Worm (Caenorhabditis elegans) whole organism, young adult: Measurements from ENCODE around the gene ZK813.2.

Source experiments
- B0019.2 ChIP-seq: fragments of 200-800 bp; sonication (Bioruptor generic); conservative IDR thresholded peaks from 2 replicates; pipeline ENCODE4 v1.3.6; 2022; ENCODE audit warnings: missing genetic modification reagents, missing genetic modification characterization, missing compliant biosample characterization
- B0035.1 ChIP-seq: sonication (generic microtip); optimal IDR thresholded peaks from 2 replicates; lab custom pipeline; 2016; ENCODE audit warnings: missing genetic modification characterization, mild to moderate bottlenecking, missing compliant biosample characterization, missing genotype, missing genetic modification reagents
- C06A6.2 ChIP-seq: fragments of 200-800 bp; sonication (Bioruptor generic); conservative IDR thresholded peaks from 2 replicates; pipeline ENCODE4 v1.3.6; 2022; ENCODE audit warnings: missing genetic modification characterization, missing compliant biosample characterization
- D2030.7 ChIP-seq: fragments of 200-800 bp; sonication (Bioruptor generic); IDR thresholded peaks from 2 replicates; pipeline ENCODE4 v1.3.6; 2022; ENCODE audit warnings: missing genetic modification reagents, missing genetic modification characterization, missing compliant biosample characterization
- F10E7.11 ChIP-seq: sonication (generic microtip); optimal IDR thresholded peaks from 2 replicates; lab custom pipeline; 2017; ENCODE audit warnings: mild to moderate bottlenecking, missing genetic modification characterization, moderate library complexity, missing compliant biosample characterization
- F22D6.2 ChIP-seq: sonication (generic microtip); optimal IDR thresholded peaks from 2 replicates; lab custom pipeline; 2016; ENCODE audit warnings: mild to moderate bottlenecking, missing genetic modification characterization, missing compliant biosample characterization
- F37B4.10 ChIP-seq: fragments of 200-800 bp; sonication (Bioruptor generic); IDR thresholded peaks from 2 replicates; pipeline ENCODE4 v1.3.6; 2022; ENCODE audit warnings: missing genetic modification characterization, missing compliant biosample characterization
- F52B5.7 ChIP-seq: sonication (generic microtip); optimal IDR thresholded peaks from 2 replicates; lab custom pipeline; 2016; ENCODE audit warnings: mild to moderate bottlenecking, missing genetic modification characterization, missing compliant biosample characterization
- T26A5.8 ChIP-seq: sonication (generic microtip); optimal IDR thresholded peaks from 2 replicates; lab custom pipeline; 2016; ENCODE audit warnings: missing genetic modification characterization, missing compliant biosample characterization
- Y67H2A.10 ChIP-seq: fragments of 200-800 bp; sonication (Bioruptor generic); conservative IDR thresholded peaks from 2 replicates; pipeline ENCODE4 v1.3.6; 2022; ENCODE audit warnings: missing genetic modification reagents, missing genetic modification characterization, missing compliant biosample characterization
- Y95B8A.8 ChIP-seq: fragments of 200-800 bp; sonication (Bioruptor generic); IDR thresholded peaks from 2 replicates; pipeline ENCODE4 v1.3.6; 2022; ENCODE audit warnings: missing genetic modification reagents, missing genetic modification characterization, missing compliant biosample characterization
- ZK185.1 ChIP-seq: sonication (generic microtip); optimal IDR thresholded peaks from 2 replicates; lab custom pipeline; 2016; ENCODE audit warnings: mild to moderate bottlenecking, missing genetic modification characterization, missing compliant biosample characterization; ENCODE audit not compliant: poor library complexity, severe bottlenecking
- attf-5 ChIP-seq: fragments of 200-800 bp; sonication (Bioruptor generic); optimal IDR thresholded peaks from 2 replicates; lab custom pipeline; 2018; ENCODE audit warnings: mild to moderate bottlenecking, missing genetic modification characterization, missing compliant biosample characterization
- bed-2 ChIP-seq: fragments of 200-800 bp; sonication (Bioruptor generic); IDR thresholded peaks from 2 replicates; pipeline ENCODE4 v1.3.6; 2022; ENCODE audit warnings: missing genetic modification reagents, missing genetic modification characterization, missing compliant biosample characterization
- ceh-100 ChIP-seq: fragments of 200-800 bp; sonication (Bioruptor generic); IDR thresholded peaks from 2 replicates; pipeline ENCODE4 v1.3.6; 2022; ENCODE audit warnings: missing genetic modification reagents, missing genetic modification characterization, missing compliant biosample characterization
- ceh-40 ChIP-seq: fragments of 200-800 bp; sonication (Bioruptor generic); IDR thresholded peaks from 2 replicates; pipeline ENCODE4 v1.3.6; 2022; ENCODE audit warnings: missing genetic modification characterization, missing compliant biosample characterization
- egl-18 ChIP-seq: fragments of 200-800 bp; sonication (Bioruptor generic); IDR thresholded peaks from 2 replicates; pipeline ENCODE4 v1.3.6; 2022; ENCODE audit warnings: missing genetic modification reagents, missing genetic modification characterization, missing compliant biosample characterization
- egl-44 ChIP-seq: fragments of 200-800 bp; sonication (Bioruptor generic); IDR thresholded peaks from 2 replicates; pipeline ENCODE4 v1.3.6; 2022; ENCODE audit warnings: missing genetic modification reagents, missing genetic modification characterization, missing compliant biosample characterization
- gei-17 ChIP-seq: fragments of 200-800 bp; sonication (Bioruptor generic); optimal IDR thresholded peaks from 2 replicates; lab custom pipeline; 2018; ENCODE audit warnings: mild to moderate bottlenecking, missing genetic modification characterization, missing compliant biosample characterization
- him-1 ChIP-seq: sonication (generic microtip); optimal IDR thresholded peaks from 2 replicates; lab custom pipeline; 2016; ENCODE audit warnings: missing genotype, missing genetic modification reagents, missing genetic modification characterization, missing compliant biosample characterization
- hlh-26 ChIP-seq: fragments of 200-800 bp; sonication (Bioruptor generic); conservative IDR thresholded peaks from 2 replicates; pipeline ENCODE4 v1.3.6; 2022; ENCODE audit warnings: missing genetic modification reagents, missing genetic modification characterization, missing compliant biosample characterization
- hrde-1 ChIP-seq: sonication (generic microtip); optimal IDR thresholded peaks from 2 replicates; lab custom pipeline; 2016; ENCODE audit warnings: missing genetic modification characterization, mild to moderate bottlenecking, missing compliant biosample characterization, moderate library complexity, missing genotype, missing genetic modification reagents, borderline replicate concordance
- let-526 ChIP-seq: fragments of 200-800 bp; sonication (Bioruptor generic); IDR thresholded peaks from 2 replicates; pipeline ENCODE4 v1.3.6; 2022; ENCODE audit warnings: missing genetic modification reagents, missing genetic modification characterization, missing compliant biosample characterization
- lin-35 ChIP-seq, 3 experiments: fragments of 150-350 bp in 2 of 3; sonication (generic microtip) in 1 of 3; optimal IDR thresholded peaks; 2 replicates each; lab custom pipeline; 2014 to 2018; ENCODE audit warnings: missing biosample characterization in 3 of 3, missing genetic modification characterization in 3 of 3, missing genetic modification reagents in 3 of 3
- lsl-1 ChIP-seq: fragments of 200-800 bp; sonication (Bioruptor generic); optimal IDR thresholded peaks from 2 replicates; lab custom pipeline; 2018; ENCODE audit warnings: mild to moderate bottlenecking, missing genetic modification characterization, moderate library complexity, missing compliant biosample characterization
- madf-6 ChIP-seq: fragments of 200-800 bp; sonication (Bioruptor generic); IDR thresholded peaks from 2 replicates; pipeline ENCODE4 v1.3.6; 2022; ENCODE audit warnings: missing genetic modification reagents, missing genetic modification characterization, missing compliant biosample characterization
- mel-28 ChIP-seq: sonication (generic microtip); optimal IDR thresholded peaks from 2 replicates; lab custom pipeline; 2016; ENCODE audit warnings: borderline replicate concordance, mild to moderate bottlenecking, missing genetic modification characterization, missing compliant biosample characterization
- nhr-120 ChIP-seq: fragments of 200-800 bp; sonication (Bioruptor generic); IDR thresholded peaks from 2 replicates; pipeline ENCODE4 v1.3.6; 2022; ENCODE audit warnings: missing genetic modification characterization, missing compliant biosample characterization
- nhr-80 ChIP-seq: sonication (generic microtip); optimal IDR thresholded peaks from 2 replicates; lab custom pipeline; 2016; ENCODE audit warnings: missing genetic modification characterization, missing compliant biosample characterization
- pha-4 ChIP-seq: fragments of 150-350 bp; sonication (generic microtip); optimal IDR thresholded peaks from 2 replicates; lab custom pipeline; 2014; ENCODE audit warnings: missing biosample characterization, missing genetic modification reagents, missing genetic modification characterization
- sptf-2 ChIP-seq: fragments of 200-800 bp; sonication (Bioruptor generic); optimal IDR thresholded peaks from 2 replicates; lab custom pipeline; 2018; ENCODE audit warnings: mild to moderate bottlenecking, missing genetic modification characterization, missing compliant biosample characterization
- tlf-1 ChIP-seq: fragments of 200-800 bp; sonication (Bioruptor generic); optimal IDR thresholded peaks from 2 replicates; lab custom pipeline; 2018; ENCODE audit warnings: mild to moderate bottlenecking, missing genetic modification characterization, missing compliant biosample characterization
- unc-130 ChIP-seq: sonication (generic microtip); optimal IDR thresholded peaks from 2 replicates; lab custom pipeline; 2016; ENCODE audit warnings: missing genetic modification reagents, missing genetic modification characterization, missing compliant biosample characterization
- ztf-25 ChIP-seq: fragments of 200-800 bp; sonication (Bioruptor generic); IDR thresholded peaks from 2 replicates; pipeline ENCODE4 v1.3.6; 2022; ENCODE audit warnings: missing genetic modification reagents, missing genetic modification characterization, missing compliant biosample characterization

Gene ZK813.2

DNA sequence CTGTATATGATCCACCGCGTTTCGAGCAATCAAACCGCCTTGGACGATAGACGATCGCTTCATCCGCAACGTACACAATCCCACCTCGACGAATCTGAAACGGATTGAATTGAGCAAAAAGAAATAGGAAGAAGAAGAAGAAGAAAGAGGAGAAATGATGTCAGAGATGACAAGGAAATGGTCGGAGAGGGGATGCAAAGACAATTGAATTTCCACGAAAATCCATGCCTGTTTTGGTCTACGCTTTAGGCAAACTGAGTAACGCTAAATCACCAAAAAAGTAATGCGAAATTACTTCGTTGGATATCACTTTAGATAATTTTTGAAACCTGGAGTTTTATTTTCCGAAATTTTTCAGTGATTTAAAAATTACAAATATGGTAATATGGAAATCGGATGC, 14.5 kb upstream of the ZK813.2 start:
- TF ChIP-seq attf-5 (GFP tag; lab: Kevin White, UChicago) (no peak), C06A6.2 (GFP tag; lab: Robert Waterston, UW) (no peak), nhr-120 (no peak), B0035.1 (tag; lab: Kevin White, UChicago) (no peak), B0019.2 (GFP tag; lab: Robert Waterston, UW) (no peak), ztf-25 (GFP tag; lab: Robert Waterston, UW) (no peak), bed-2 (no peak), hlh-26 (GFP tag; lab: Robert Waterston, UW) (no peak), tlf-1 (GFP tag; lab: Kevin White, UChicago) (no peak), lin-35 (GFP tag; optimal IDR thresholded peaks at IDR 0.05; lab: Kevin White, UChicago) (no peak), ZK185.1 (tag; lab: Kevin White, UChicago) (no peak), let-526 (GFP tag; lab: Robert Waterston, UW) (no peak), ceh-100 (no peak)

DNA sequence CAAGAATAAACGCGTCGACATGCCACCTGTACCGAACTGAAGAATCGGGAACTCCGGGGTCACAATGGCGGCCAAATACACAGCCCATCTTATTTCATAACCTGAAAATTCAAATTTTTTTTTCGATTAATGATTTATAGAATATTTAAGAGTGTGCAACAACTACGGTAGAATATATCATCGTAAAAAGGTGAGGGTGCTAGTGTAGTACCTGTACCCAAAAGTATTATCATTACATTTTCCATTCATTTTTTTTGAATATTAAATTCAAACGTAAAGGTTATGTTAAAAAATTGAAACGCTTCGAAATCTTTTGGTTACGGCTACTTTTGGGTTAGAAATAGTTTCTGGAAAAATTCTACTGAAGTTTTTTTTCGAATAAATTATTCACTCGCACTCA, 13.6 kb upstream of the ZK813.2 start, which contains the start of gene ZK813.4:
TSS of gene ZK813.4 (minus strand) at position 101 of the 400 bp plus-strand sequence.
- no peak for TF ChIP-seq F37B4.10
- no peak for TF ChIP-seq B0035.1 (tag; lab: Kevin White, UChicago)
- no peak for TF ChIP-seq mel-28
- no peak for TF ChIP-seq egl-18
- TF ChIP-seq Y95B8A.8 (GFP tag; lab: Robert Waterston, UW): no peak
- no peak for TF ChIP-seq Y67H2A.10 (GFP tag; lab: Robert Waterston, UW)
- TF ChIP-seq unc-130 (GFP tag; lab: Kevin White, UChicago): no peak
- TF ChIP-seq madf-6 (GFP tag; lab: Robert Waterston, UW): no peak
- TF ChIP-seq sptf-2 (GFP tag; lab: Kevin White, UChicago): no peak
- no peak for TF ChIP-seq F22D6.2
- no peak for TF ChIP-seq nhr-80 (tag; lab: Kevin White, UChicago)
- no peak for TF ChIP-seq lsl-1 (GFP tag; lab: Kevin White, UChicago)
- TF ChIP-seq F10E7.11 (tag; lab: Kevin White, UChicago): no peak
- no peak for TF ChIP-seq C06A6.2 (GFP tag; lab: Robert Waterston, UW)
- no peak for TF ChIP-seq hlh-26 (GFP tag; lab: Robert Waterston, UW)
- no peak for TF ChIP-seq him-1 (tag; lab: Kevin White, UChicago)
- no peak for TF ChIP-seq egl-44 (GFP tag; lab: Robert Waterston, UW)

DNA sequence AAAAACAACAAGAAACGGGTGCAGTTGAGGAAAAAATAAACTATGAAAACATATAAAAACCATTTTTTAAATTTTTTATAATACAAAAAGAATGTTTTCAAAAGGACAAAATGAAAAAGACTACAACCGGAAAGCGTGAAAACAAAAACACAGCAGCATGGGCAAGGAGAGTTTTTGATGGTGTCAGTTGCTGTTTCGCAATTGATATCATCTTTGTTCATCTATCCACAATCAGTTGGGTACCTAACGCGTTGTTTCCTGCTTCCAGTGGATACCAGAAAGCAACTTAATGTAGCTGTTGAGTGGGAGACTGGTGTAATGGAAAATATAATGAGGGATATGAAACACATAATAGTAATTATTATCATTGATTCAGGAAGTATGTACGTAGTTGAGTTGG, 3.8 kb upstream of the ZK813.2 start:
- no peak for TF ChIP-seq F37B4.10
- no peak for TF ChIP-seq hrde-1 (tag; lab: Kevin White, UChicago)

DNA sequence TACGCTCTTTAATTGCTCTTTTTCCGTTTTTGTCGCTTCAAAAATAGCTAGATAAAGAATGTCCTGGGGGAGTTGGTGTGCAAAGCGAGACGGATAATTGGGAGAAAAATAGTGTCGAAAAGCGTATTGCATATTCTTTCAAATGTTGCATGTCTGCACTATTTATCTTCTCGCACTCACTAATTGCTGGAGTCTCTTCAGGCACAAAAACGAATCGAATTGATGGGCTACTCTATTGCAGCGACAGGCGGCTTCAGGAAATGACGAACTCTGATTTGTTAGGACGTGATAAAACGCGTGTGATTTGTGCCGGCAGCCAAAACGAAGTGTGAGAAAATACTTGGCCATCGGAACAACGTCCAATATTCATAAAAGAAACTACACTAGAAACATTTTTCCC, 3.3 kb upstream of the ZK813.2 start:
- TF ChIP-seq T26A5.8 (tag; lab: Kevin White, UChicago) (no peak), F22D6.2 (no peak), D2030.7 (no peak), pha-4 (tag; lab: Kevin White, UChicago) (no peak), F52B5.7 (no peak), C06A6.2 (GFP tag; lab: Robert Waterston, UW) (no peak), ceh-40 (no peak), gei-17 (GFP tag; lab: Kevin White, UChicago) (no peak)
